Fruit fly (Drosophila melanogaster) whole organism, wandering third instar larva: ENCODE results near the gene CG3902.
A peak's percentile ranks its signal among the peaks of the same experiment; 100 is the strongest.

Experiments
- CG9705 ChIP-seq: fragments of 200-800 bp; sonication (Bioruptor generic); optimal IDR thresholded peaks from 2 replicates; lab custom pipeline; 2018; ENCODE audit warnings: missing biosample characterization, mild to moderate bottlenecking, missing genetic modification characterization
- GATAd ChIP-seq: sonication (Bioruptor generic); optimal IDR thresholded peaks from 2 replicates; lab custom pipeline; 2016; ENCODE audit warnings: missing biosample characterization, missing genetic modification characterization
- HLH106 ChIP-seq: fragments of 200-800 bp; optimal IDR thresholded peaks from 3 replicates; lab custom pipeline; 2019; ENCODE audit warnings: missing biosample characterization, mild to moderate bottlenecking, missing genetic modification characterization, moderate library complexity
- Hr78 ChIP-seq: fragments of >200 bp; optimal IDR thresholded peaks from 2 replicates; lab custom pipeline; 2017; ENCODE audit warnings: missing biosample characterization, missing genetic modification characterization
- Jra ChIP-seq: sonication (Bioruptor generic); optimal IDR thresholded peaks from 2 replicates; lab custom pipeline; 2016; ENCODE audit warnings: missing biosample characterization, missing genetic modification characterization
- Sp1 ChIP-seq: fragments of 200-800 bp; sonication (Bioruptor generic); optimal IDR thresholded peaks from 3 replicates; lab custom pipeline; 2019; ENCODE audit warnings: missing biosample characterization, mild to moderate bottlenecking, missing genetic modification characterization, moderate library complexity
- brk ChIP-seq: fragments of 200-800 bp; sonication (Bioruptor generic); optimal IDR thresholded peaks from 2 replicates; lab custom pipeline; 2016; ENCODE audit warnings: missing biosample characterization, mild to moderate bottlenecking, missing genetic modification characterization
- dsf ChIP-seq: sonication (Bioruptor generic); optimal IDR thresholded peaks from 2 replicates; lab custom pipeline; 2016; ENCODE audit warnings: missing biosample characterization, missing genetic modification characterization, borderline replicate concordance
- foxo ChIP-seq, 2 experiments: fragments of 200-800 bp; sonication (Bioruptor generic); optimal IDR thresholded peaks; 2 replicates in 1 of 2; 3 replicates in 1 of 2; lab custom pipeline; 2016 to 2017; ENCODE audit warnings: missing biosample characterization in 2 of 2, missing genetic modification characterization in 2 of 2
- fru ChIP-seq: fragments of 200-800 bp; sonication (Bioruptor generic); optimal IDR thresholded peaks from 3 replicates; lab custom pipeline; 2016; ENCODE audit warnings: missing biosample characterization, mild to moderate bottlenecking, missing genetic modification characterization
- tai ChIP-seq: sonication (Bioruptor generic); optimal IDR thresholded peaks from 2 replicates; lab custom pipeline; 2016; ENCODE audit warnings: missing biosample characterization, missing genetic modification characterization
- usp ChIP-seq: fragments of >200 bp; optimal IDR thresholded peaks from 2 replicates; lab custom pipeline; 2017; ENCODE audit warnings: missing biosample characterization, missing genetic modification characterization

dm6 chr3L:18891986-18892385, 6.1 kb downstream of the CG3902 start, which contains the start of gene NijB:
- TF ChIP-seq fru (GFP tag; lab: Kevin White, UChicago) (no peak), Sp1 (no peak), dsf (no peak), HLH106 (tag; lab: Kevin White, UChicago) (no peak), GATAd (no peak), tai (GFP tag; lab: Kevin White, UChicago) (peak; percentile 27), brk (GFP tag; lab: Kevin White, UChicago) (no peak), Hr78 (GFP tag; lab: Kevin White, UChicago) (no peak), foxo (GFP tag; optimal IDR thresholded peaks at IDR 0.05; lab: Kevin White, UChicago) (no peak), Jra (GFP tag; lab: Kevin White, UChicago) (no peak), usp (no peak), CG9705 (GFP tag; lab: Kevin White, UChicago) (no peak)
